Worm (Caenorhabditis elegans) whole organism, late embryonic: Measurements from ENCODE around the gene str-118.

Experiments used
- C08G9.2 ChIP-seq: sonication (generic microtip); optimal IDR thresholded peaks from 2 replicates; lab custom pipeline; 2016; ENCODE audit warnings: mild to moderate bottlenecking, missing genetic modification characterization, moderate library complexity, missing compliant biosample characterization
- C38D4.7 ChIP-seq: fragments of 200-800 bp; sonication (Bioruptor generic); optimal IDR thresholded peaks from 2 replicates; lab custom pipeline; 2018; ENCODE audit warnings: mild to moderate bottlenecking, missing genetic modification characterization, moderate library complexity, missing compliant biosample characterization
- T23F11.4 ChIP-seq: fragments of 200-800 bp; sonication (Bioruptor generic); optimal IDR thresholded peaks from 2 replicates; lab custom pipeline; 2018; ENCODE audit warnings: mild to moderate bottlenecking, missing genetic modification characterization, missing compliant biosample characterization
- ahr-1 ChIP-seq: sonication (generic microtip); optimal IDR thresholded peaks from 2 replicates; lab custom pipeline; 2016; ENCODE audit warnings: missing genetic modification characterization, missing compliant biosample characterization
- ceh-19 ChIP-seq: fragments of 200-800 bp; sonication (Bioruptor generic); optimal IDR thresholded peaks from 2 replicates; lab custom pipeline; 2018; ENCODE audit warnings: mild to moderate bottlenecking, missing genetic modification characterization, missing compliant biosample characterization
- ceh-2 ChIP-seq: sonication (generic microtip); optimal IDR thresholded peaks from 2 replicates; lab custom pipeline; 2016; ENCODE audit warnings: missing genotype, missing genetic modification characterization, missing compliant biosample characterization
- ceh-22 ChIP-seq: sonication (generic microtip); optimal IDR thresholded peaks from 2 replicates; lab custom pipeline; 2017; ENCODE audit warnings: missing biosample characterization, missing genetic modification characterization
- ceh-30 ChIP-seq: fragments of 150-350 bp; optimal IDR thresholded peaks from 2 replicates; lab custom pipeline; 2014; ENCODE audit warnings: missing biosample characterization, missing genetic modification characterization
- ceh-31 ChIP-seq: sonication (generic microtip); optimal IDR thresholded peaks from 2 replicates; lab custom pipeline; 2016; ENCODE audit warnings: missing genetic modification characterization, missing compliant biosample characterization
- ceh-48 ChIP-seq: sonication (generic microtip); optimal IDR thresholded peaks from 2 replicates; lab custom pipeline; 2016; ENCODE audit warnings: missing genetic modification characterization, inconsistent platforms, missing compliant biosample characterization
- ceh-9 ChIP-seq: sonication (generic microtip); optimal IDR thresholded peaks from 2 replicates; lab custom pipeline; 2016; ENCODE audit warnings: mild to moderate bottlenecking, missing genetic modification characterization, inconsistent platforms, missing compliant biosample characterization
- dmd-4 ChIP-seq: sonication (generic microtip); optimal IDR thresholded peaks from 2 replicates; lab custom pipeline; 2016; ENCODE audit warnings: borderline replicate concordance, missing genetic modification characterization, missing compliant biosample characterization
- dve-1 ChIP-seq: sonication (generic microtip); optimal IDR thresholded peaks from 2 replicates; lab custom pipeline; 2017; ENCODE audit warnings: antibody characterized with exemption, mild to moderate bottlenecking, missing genetic modification characterization, missing compliant biosample characterization
- elt-2 ChIP-seq: sonication (generic microtip); optimal IDR thresholded peaks from 2 replicates; lab custom pipeline; 2016; ENCODE audit warnings: missing genetic modification reagents, missing genetic modification characterization, missing compliant biosample characterization
- ets-4 ChIP-seq: sonication (generic microtip); optimal IDR thresholded peaks from 2 replicates; lab custom pipeline; 2016; ENCODE audit warnings: missing genetic modification characterization, missing compliant biosample characterization
- eyg-1 ChIP-seq: sonication (generic microtip); optimal IDR thresholded peaks from 2 replicates; lab custom pipeline; 2016; ENCODE audit warnings: missing genotype, missing genetic modification characterization, missing compliant biosample characterization
- fkh-10 ChIP-seq: fragments of 150-350 bp; optimal IDR thresholded peaks from 2 replicates; lab custom pipeline; 2014; ENCODE audit warnings: missing biosample characterization, missing genetic modification reagents, missing genetic modification characterization
- gmeb-2 ChIP-seq: sonication (generic microtip); optimal IDR thresholded peaks from 2 replicates; lab custom pipeline; 2016; ENCODE audit warnings: missing genetic modification characterization, inconsistent platforms, missing compliant biosample characterization
- hlh-15 ChIP-seq: sonication (generic microtip); optimal IDR thresholded peaks from 2 replicates; lab custom pipeline; 2016; ENCODE audit warnings: missing genetic modification characterization, missing compliant biosample characterization
- hlh-8 ChIP-seq: sonication (generic microtip); optimal IDR thresholded peaks from 2 replicates; lab custom pipeline; 2016; ENCODE audit warnings: missing genotype, missing genetic modification characterization, missing compliant biosample characterization
- lim-6 ChIP-seq: sonication (generic microtip); optimal IDR thresholded peaks from 2 replicates; lab custom pipeline; 2016; ENCODE audit warnings: missing genetic modification characterization, missing compliant biosample characterization
- nfya-1 ChIP-seq: sonication (generic microtip); optimal IDR thresholded peaks from 2 replicates; lab custom pipeline; 2017; ENCODE audit warnings: missing genetic modification characterization, mild to moderate bottlenecking, missing compliant biosample characterization, antibody characterized with exemption, moderate library complexity
- nhr-232 ChIP-seq: sonication (generic microtip); optimal IDR thresholded peaks from 2 replicates; lab custom pipeline; 2016; ENCODE audit warnings: missing genetic modification characterization, missing compliant biosample characterization
- npax-4 ChIP-seq: sonication (generic microtip); optimal IDR thresholded peaks from 2 replicates; lab custom pipeline; 2016; ENCODE audit warnings: missing genetic modification characterization, missing compliant biosample characterization
- odd-2 ChIP-seq: sonication (generic microtip); optimal IDR thresholded peaks from 2 replicates; lab custom pipeline; 2017; ENCODE audit warnings: antibody characterized with exemption, mild to moderate bottlenecking, missing genetic modification characterization, missing compliant biosample characterization
- pat-9 ChIP-seq: fragments of 200-800 bp; sonication (Bioruptor generic); optimal IDR thresholded peaks from 2 replicates; lab custom pipeline; 2018; ENCODE audit warnings: mild to moderate bottlenecking, missing genetic modification characterization, moderate library complexity, missing compliant biosample characterization
- pha-4 ChIP-seq: fragments of 150-350 bp; optimal IDR thresholded peaks from 2 replicates; lab custom pipeline; 2018; ENCODE audit warnings: missing biosample characterization, missing genetic modification reagents, missing genetic modification characterization
- pqm-1 ChIP-seq: sonication (generic microtip); optimal IDR thresholded peaks from 2 replicates; lab custom pipeline; 2016; ENCODE audit warnings: missing genetic modification characterization, missing compliant biosample characterization
- ref-2 ChIP-seq: sonication (generic microtip); optimal IDR thresholded peaks from 2 replicates; lab custom pipeline; 2016; ENCODE audit warnings: missing genetic modification characterization, missing compliant biosample characterization
- rnt-1 ChIP-seq: sonication (generic microtip); optimal IDR thresholded peaks from 2 replicates; lab custom pipeline; 2016; ENCODE audit warnings: missing genetic modification characterization, missing compliant biosample characterization
- syd-9 ChIP-seq: sonication (generic microtip); optimal IDR thresholded peaks from 2 replicates; lab custom pipeline; 2016; ENCODE audit warnings: mild to moderate bottlenecking, missing genetic modification characterization, moderate library complexity, missing compliant biosample characterization
- ttx-3 ChIP-seq: sonication (generic microtip); optimal IDR thresholded peaks from 2 replicates; lab custom pipeline; 2016; ENCODE audit warnings: missing genetic modification reagents, missing genetic modification characterization, missing compliant biosample characterization
- unc-3 ChIP-seq, 2 experiments: fragments of 200-800 bp in 1 of 2; sonication (Bioruptor generic) in 1 of 2; sonication (generic microtip) in 1 of 2; conservative IDR thresholded peaks in 1 of 2; optimal IDR thresholded peaks in 1 of 2; 2 replicates each; pipeline versions ENCODE4 v1.3.6 to Lab custom; 2016 to 2022; ENCODE audit warnings: missing compliant biosample characterization in 2 of 2, missing genetic modification characterization in 2 of 2, missing genetic modification reagents in 1 of 2
- unc-42 ChIP-seq: sonication (generic microtip); optimal IDR thresholded peaks from 2 replicates; lab custom pipeline; 2016; ENCODE audit warnings: missing genotype, missing genetic modification characterization, missing compliant biosample characterization
- unc-55 ChIP-seq: sonication (generic microtip); optimal IDR thresholded peaks from 2 replicates; lab custom pipeline; 2017; ENCODE audit warnings: missing biosample characterization, missing genetic modification reagents, missing genetic modification characterization

The str-118 gene

DNA sequence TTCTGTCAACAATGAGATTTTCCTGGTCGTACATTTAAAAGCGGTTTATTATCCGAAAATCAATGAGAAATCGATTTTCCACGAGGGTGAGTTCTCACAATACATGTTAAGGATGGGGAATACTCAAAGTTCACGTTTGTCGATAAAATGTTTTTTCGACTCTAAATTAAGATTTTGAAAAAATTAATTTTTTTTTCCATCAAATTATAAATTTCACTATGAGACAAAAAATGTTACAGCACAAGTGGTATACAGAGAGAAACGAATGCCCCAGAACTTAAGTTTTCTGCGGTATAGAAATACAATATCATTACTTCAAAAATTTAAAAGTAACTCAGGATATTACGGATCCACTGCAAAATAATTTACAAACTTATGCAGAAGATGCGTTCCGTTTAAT is 26.3 kb downstream of the str-118 start, which contains the start of gene R04B5.1:
TSS of gene R04B5.1 (minus strand) at position 101 of the 400 bp plus-strand sequence.
- TF ChIP-seq gmeb-2 (tag; lab: Kevin White, UChicago) = no peak
- TF ChIP-seq unc-3 (GFP tag; conservative IDR thresholded peaks at IDR 0.05; lab: Robert Waterston, UW) = no peak
- TF ChIP-seq unc-3 (tag; optimal IDR thresholded peaks at IDR 0.05; lab: Kevin White, UChicago) = no peak
- TF ChIP-seq rnt-1 = no peak
- no peak for TF ChIP-seq C08G9.2 (tag; lab: Kevin White, UChicago)
- TF ChIP-seq ahr-1 (tag; lab: Kevin White, UChicago) = no peak
- TF ChIP-seq ttx-3 = no peak
- TF ChIP-seq ceh-2 (tag; lab: Kevin White, UChicago) = no peak
- no peak for TF ChIP-seq hlh-15 (tag; lab: Kevin White, UChicago)
- no peak for TF ChIP-seq ceh-31
- no peak for TF ChIP-seq ref-2
- TF ChIP-seq lim-6 = no peak
- no peak for TF ChIP-seq odd-2 (tag; lab: Kevin White, UChicago)
- no peak for TF ChIP-seq pqm-1 (tag; lab: Kevin White, UChicago)
- TF ChIP-seq ceh-19 (GFP tag; lab: Kevin White, UChicago) = no peak
- no peak for TF ChIP-seq ceh-9
- no peak for TF ChIP-seq nhr-232

DNA sequence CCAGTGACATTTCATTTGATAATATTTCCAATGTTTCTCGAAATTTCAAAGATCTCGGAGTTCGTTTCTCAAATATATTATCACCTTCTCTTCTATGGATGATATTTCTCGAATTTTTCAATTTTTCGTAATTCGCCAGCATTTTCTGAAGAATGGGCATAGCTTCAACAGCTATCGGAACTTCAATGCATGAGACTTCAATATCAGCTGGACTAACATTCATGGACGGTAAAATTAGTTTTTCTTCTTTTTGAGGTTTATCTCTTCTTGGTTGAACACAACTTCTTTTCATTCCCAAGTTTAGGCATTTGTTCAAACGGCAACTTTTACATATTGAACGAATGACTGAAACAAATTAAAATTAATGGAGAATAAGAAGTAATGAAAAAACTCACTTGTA is 28.9 kb downstream of the str-118 start:
- TF ChIP-seq C08G9.2 (tag; lab: Kevin White, UChicago) (no peak), ceh-22 (tag; lab: Kevin White, UChicago) (no peak), nhr-232 (no peak), ceh-48 (tag; lab: Kevin White, UChicago) (no peak), fkh-10 (GFP tag; lab: Kevin White, UChicago) (no peak)

DNA sequence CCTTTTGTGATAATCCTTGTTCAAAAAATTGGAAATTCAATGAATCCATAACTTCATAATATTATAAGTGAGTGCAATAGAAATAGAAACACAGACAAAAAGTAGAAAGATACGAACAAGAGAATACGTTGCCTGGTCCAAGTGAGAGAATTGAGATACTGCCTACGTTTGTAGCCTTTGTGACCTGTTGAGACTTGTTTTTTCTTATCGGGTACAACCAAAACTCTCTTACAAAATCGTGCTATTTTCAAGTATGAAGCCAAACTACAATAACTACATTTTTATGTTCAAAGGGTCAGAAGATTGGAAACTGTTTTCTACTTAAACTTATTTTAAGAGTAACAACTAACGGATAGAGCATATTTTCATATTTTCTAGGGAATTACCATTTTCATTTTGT is 29.7 kb downstream of the str-118 start, which contains the start of gene nhr-205:
TSS of gene nhr-205 (minus strand) at position 141 of the 400 bp plus-strand sequence.
- TF ChIP-seq ceh-30 (peak; percentile 51), eyg-1 (tag; lab: Kevin White, UChicago) (no peak)

- peak; percentile 100 for TF ChIP-seq ceh-30
- no peak for TF ChIP-seq pha-4
- TF ChIP-seq unc-55 (GFP tag; lab: Kevin White, UChicago) = peak; percentile 54
- TF ChIP-seq elt-2 = no peak
Observed at ce11 chrV:10083999-10084468, 32.1 kb downstream of the str-118 start, which contains the start of gene nhr-12. Gene nhr-12 (minus strand): TSS chrV:10084049.

DNA sequence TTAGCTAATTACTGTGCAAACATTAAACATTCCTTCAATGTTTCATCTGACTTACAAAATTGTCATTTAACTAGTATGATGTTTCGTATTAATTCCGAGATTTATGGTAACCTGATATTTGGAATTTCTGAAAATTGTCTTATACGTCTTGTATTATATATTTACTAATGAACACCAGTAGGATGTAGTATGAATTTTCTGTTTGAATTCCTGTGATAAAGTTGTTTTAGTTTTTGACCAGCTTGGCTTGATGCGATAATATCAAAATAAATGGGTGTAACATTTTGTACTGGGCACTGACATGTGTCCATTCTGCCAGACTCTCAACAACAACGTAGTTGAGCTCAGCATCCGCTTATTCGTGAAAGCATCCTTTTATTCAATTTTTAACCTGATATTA is 32.9 kb downstream of the str-118 start, which contains the start of gene R04B5.6:
TSS of gene R04B5.6 (plus strand) at position 301 of the 400 bp plus-strand sequence.
- TF ChIP-seq elt-2 (no peak), C38D4.7 (GFP tag; lab: Kevin White, UChicago) (no peak), dmd-4 (tag; lab: Kevin White, UChicago) (no peak), pat-9 (tag; lab: Kevin White, UChicago) (no peak), dve-1 (tag; lab: Kevin White, UChicago) (no peak), T23F11.4 (GFP tag; lab: Kevin White, UChicago) (no peak), ceh-9 (no peak), nfya-1 (tag; lab: Kevin White, UChicago) (no peak), ceh-31 (no peak), ref-2 (no peak), syd-9 (tag; lab: Kevin White, UChicago) (no peak), ceh-48 (tag; lab: Kevin White, UChicago) (no peak), ttx-3 (no peak), ets-4 (tag; lab: Kevin White, UChicago) (no peak), unc-42 (tag; lab: Kevin White, UChicago) (no peak), hlh-8 (no peak), npax-4 (tag; lab: Kevin White, UChicago) (no peak), odd-2 (tag; lab: Kevin White, UChicago) (no peak)
